Fruit fly (Drosophila melanogaster): ENCODE measurements around the gene Tpi.

Tpi gene

DNA sequence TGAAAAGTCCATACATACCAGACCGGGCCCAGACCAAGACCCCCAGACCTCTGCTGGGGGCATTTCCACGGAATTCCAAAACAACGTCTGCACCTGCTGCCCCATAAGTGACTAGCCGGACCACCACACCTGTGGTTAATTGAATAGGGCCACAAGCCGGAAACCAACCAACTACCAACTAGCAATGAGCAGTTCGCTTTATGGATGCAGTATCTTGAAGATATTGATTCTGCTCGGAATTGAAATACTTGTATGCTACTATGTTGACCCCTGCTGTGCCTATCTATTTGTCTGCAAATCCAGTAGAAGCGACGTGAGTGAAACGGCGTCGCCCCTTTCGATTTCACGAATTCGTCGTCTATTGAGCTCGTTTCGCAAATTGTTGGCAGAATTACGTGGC is 38.5 kb downstream of the Tpi start:
- TF ChIP-seq CG8301 (tag; optimal IDR thresholded peaks at IDR 0.05) (peak; percentile 90), Pif1A (GFP tag; optimal IDR thresholded peaks at IDR 0.05) (peak; percentile 69), D1 (tag; optimal IDR thresholded peaks at IDR 0.05) (no peak), gl (tag; optimal IDR thresholded peaks at IDR 0.05) (peak; percentile 52), CG14655 (GFP tag; optimal IDR thresholded peaks at IDR 0.05) (peak; percentile 88), CG32121 (GFP tag; IDR thresholded peaks at IDR 0.05) (peak; percentile 95), CG9948 (tag; optimal IDR thresholded peaks at IDR 0.05) (peak; percentile 77), EcR (GFP tag; optimal IDR thresholded peaks at IDR 0.05) (no peak), CG15710 (tag; optimal IDR thresholded peaks at IDR 0.05) (peak; percentile 79), Ets98B (GFP tag; IDR thresholded peaks at IDR 0.05) (peak; percentile 96), CG34367 (tag; optimal IDR thresholded peaks at IDR 0.05) (peak; percentile 81), CG12605 (GFP tag; IDR thresholded peaks at IDR 0.05) (peak; percentile 91), CG4496 (GFP tag; IDR thresholded peaks at IDR 0.05) (peak; percentile 97), fd96Ca (GFP tag; IDR thresholded peaks at IDR 0.05) (peak; percentile 97), CG8159 (tag; optimal IDR thresholded peaks at IDR 0.05) (peak; percentile 82), CG10348 (GFP tag; IDR thresholded peaks at IDR 0.05) (peak; percentile 78), Snoo (tag; optimal IDR thresholded peaks at IDR 0.05) (peak; percentile 31), rn (GFP tag; IDR thresholded peaks at IDR 0.05) (peak; percentile 90), Pif1B (GFP tag; optimal IDR thresholded peaks at IDR 0.05) (peak; percentile 81), CG13204 (GFP tag; optimal IDR thresholded peaks at IDR 0.05) (no peak), CG17806 (tag; optimal IDR thresholded peaks at IDR 0.05) (peak; percentile 83)

DNA sequence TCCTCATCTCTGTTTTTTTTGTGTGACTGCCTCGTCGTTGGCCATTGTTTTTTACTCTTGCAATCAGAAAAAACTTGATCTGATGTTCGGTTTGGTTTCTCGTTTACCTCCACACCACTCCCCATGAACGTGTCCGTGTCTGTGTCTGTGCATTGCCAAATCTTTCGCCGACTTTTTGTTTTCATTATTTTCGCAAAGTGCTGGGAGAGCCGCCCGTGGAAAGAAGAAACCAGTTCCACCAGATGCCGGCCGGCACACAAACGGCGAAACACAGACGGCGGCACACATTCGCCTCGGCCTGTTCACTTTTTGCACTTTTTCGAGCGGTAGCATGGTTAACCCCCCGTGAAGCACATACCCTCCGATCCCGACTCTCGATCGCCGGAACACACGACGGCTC is 39.0 kb downstream of the Tpi start:
- peak; percentile 48; the same call in 1 of the 2 replicates for TF ChIP-seq rn (GFP tag; IDR thresholded peaks at IDR 0.05)
- no peak for TF ChIP-seq Pif1A (GFP tag; optimal IDR thresholded peaks at IDR 0.05)
- TF ChIP-seq CG13204 (GFP tag; optimal IDR thresholded peaks at IDR 0.05) = peak; percentile 88
- TF ChIP-seq CG8301 (tag; optimal IDR thresholded peaks at IDR 0.05) = no peak

DNA sequence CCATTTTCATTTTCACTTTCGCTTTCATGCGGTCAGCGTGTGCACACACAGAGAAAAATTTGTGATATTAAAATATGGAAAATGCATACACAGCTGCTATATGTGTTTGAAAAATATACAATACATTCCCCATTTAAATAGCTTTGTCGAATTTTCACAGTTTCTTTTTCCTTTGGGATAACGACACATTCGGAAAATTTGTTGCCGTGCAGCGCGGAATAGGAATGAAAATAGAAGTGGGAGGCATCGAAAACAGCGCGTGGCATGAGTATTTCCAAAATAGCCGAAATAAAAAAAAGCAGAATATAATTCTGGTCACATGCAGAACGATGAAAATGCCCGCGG is 41.7 kb downstream of the Tpi start:
- TF ChIP-seq D1 (tag; optimal IDR thresholded peaks at IDR 0.05) (no peak), CG12605 (GFP tag; IDR thresholded peaks at IDR 0.05) (no peak), rn (GFP tag; IDR thresholded peaks at IDR 0.05) (peak; percentile 68; the same call in 1 of the 2 replicates), Snoo (tag; optimal IDR thresholded peaks at IDR 0.05) (no peak), CG13204 (GFP tag; optimal IDR thresholded peaks at IDR 0.05) (no peak), CG9948 (tag; optimal IDR thresholded peaks at IDR 0.05) (peak; percentile 21), Pif1A (GFP tag; optimal IDR thresholded peaks at IDR 0.05) (peak; percentile 67), Pif1B (GFP tag; optimal IDR thresholded peaks at IDR 0.05) (peak; percentile 3), CG17806 (tag; optimal IDR thresholded peaks at IDR 0.05) (peak; percentile 16), CG34367 (tag; optimal IDR thresholded peaks at IDR 0.05) (no peak), gl (tag; optimal IDR thresholded peaks at IDR 0.05) (no peak), EcR (GFP tag; optimal IDR thresholded peaks at IDR 0.05) (no peak), CG32121 (GFP tag; IDR thresholded peaks at IDR 0.05) (peak; percentile 86), CG14655 (GFP tag; optimal IDR thresholded peaks at IDR 0.05) (peak; percentile 56), CG4496 (GFP tag; IDR thresholded peaks at IDR 0.05) (peak; percentile 88), CG10348 (GFP tag; IDR thresholded peaks at IDR 0.05) (0 out of 2 replicates have a peak, but pooled peaks have one; percentile 22), CG8159 (tag; optimal IDR thresholded peaks at IDR 0.05) (no peak), fd96Ca (GFP tag; IDR thresholded peaks at IDR 0.05) (peak; percentile 86), CG15710 (tag; optimal IDR thresholded peaks at IDR 0.05) (no peak), Ets98B (GFP tag; IDR thresholded peaks at IDR 0.05) (peak; percentile 86), CG8301 (tag; optimal IDR thresholded peaks at IDR 0.05) (peak; percentile 58)

dm6 chr3R:30091795-30092699 is 42.4 kb downstream of the Tpi start:
- TF ChIP-seq Snoo (tag; optimal IDR thresholded peaks at IDR 0.05) (no peak), CG15710 (tag; optimal IDR thresholded peaks at IDR 0.05) (no peak), CG8159 (tag; optimal IDR thresholded peaks at IDR 0.05) (no peak), gl (tag; optimal IDR thresholded peaks at IDR 0.05) (no peak), fd96Ca (GFP tag; IDR thresholded peaks at IDR 0.05) (no peak), D1 (tag; optimal IDR thresholded peaks at IDR 0.05) (no peak), CG34367 (tag; optimal IDR thresholded peaks at IDR 0.05) (no peak), CG10348 (GFP tag; IDR thresholded peaks at IDR 0.05) (no peak), CG14655 (GFP tag; optimal IDR thresholded peaks at IDR 0.05) (no peak), CG12605 (GFP tag; IDR thresholded peaks at IDR 0.05) (no peak), Pif1A (GFP tag; optimal IDR thresholded peaks at IDR 0.05) (no peak), EcR (GFP tag; optimal IDR thresholded peaks at IDR 0.05) (no peak), CG32121 (GFP tag; IDR thresholded peaks at IDR 0.05) (no peak), Pif1B (GFP tag; optimal IDR thresholded peaks at IDR 0.05) (no peak), CG13204 (GFP tag; optimal IDR thresholded peaks at IDR 0.05) (no peak), CG17806 (tag; optimal IDR thresholded peaks at IDR 0.05) (no peak), Ets98B (GFP tag; IDR thresholded peaks at IDR 0.05) (no peak), CG9948 (tag; optimal IDR thresholded peaks at IDR 0.05) (no peak)

DNA sequence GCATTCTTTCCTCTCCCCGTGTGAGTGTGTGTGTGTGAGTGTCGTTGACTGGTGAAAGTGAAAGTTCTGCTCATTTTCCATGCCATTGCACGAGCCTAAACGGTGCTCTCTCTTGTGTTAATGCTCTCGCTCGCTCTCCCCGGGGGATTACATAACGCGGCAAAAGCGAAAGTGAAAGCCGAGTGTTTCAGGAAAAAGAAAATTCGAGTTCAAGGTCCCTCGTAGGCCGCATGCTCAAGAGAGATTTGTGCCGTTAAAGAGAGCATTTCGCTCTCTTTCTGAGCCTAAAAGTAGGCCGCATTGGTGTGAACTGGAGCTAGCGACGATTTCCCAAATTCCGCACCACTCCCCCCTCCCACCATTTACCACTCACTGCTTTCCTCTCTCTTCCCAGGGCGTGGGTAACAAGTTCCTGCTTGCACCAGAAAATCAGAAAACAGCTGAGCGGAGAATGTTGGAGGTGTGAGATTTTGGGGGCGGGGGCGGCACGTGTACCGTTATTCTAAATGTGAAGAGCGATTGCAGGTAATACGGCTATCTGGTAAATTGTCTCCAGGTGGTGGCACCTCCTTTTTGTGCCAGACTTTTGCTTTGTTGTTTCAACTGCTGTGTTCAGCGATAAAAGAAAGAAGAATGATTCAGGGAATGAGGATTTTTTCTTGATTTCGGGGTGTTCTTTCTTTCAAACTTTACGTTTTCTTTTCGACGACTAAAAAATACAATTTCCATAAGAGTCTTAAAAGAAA is 44.0 kb downstream of the Tpi start:
- TF ChIP-seq CG32121 (GFP tag; IDR thresholded peaks at IDR 0.05) = no peak
- no peak for TF ChIP-seq Ets98B (GFP tag; IDR thresholded peaks at IDR 0.05)
- no peak for TF ChIP-seq CG13204 (GFP tag; optimal IDR thresholded peaks at IDR 0.05)
- peak; percentile 17 for TF ChIP-seq CG8301 (tag; optimal IDR thresholded peaks at IDR 0.05)
- TF ChIP-seq gl (tag; optimal IDR thresholded peaks at IDR 0.05) = peak; percentile 27
- TF ChIP-seq rn (GFP tag; IDR thresholded peaks at IDR 0.05) = no peak
- no peak for TF ChIP-seq D1 (tag; optimal IDR thresholded peaks at IDR 0.05)
- peak; percentile 83 for TF ChIP-seq EcR (GFP tag; optimal IDR thresholded peaks at IDR 0.05)
- TF ChIP-seq CG8159 (tag; optimal IDR thresholded peaks at IDR 0.05) = peak; percentile 30
- TF ChIP-seq CG34367 (tag; optimal IDR thresholded peaks at IDR 0.05) = no peak
- no peak for TF ChIP-seq CG10348 (GFP tag; IDR thresholded peaks at IDR 0.05)
- TF ChIP-seq CG17806 (tag; optimal IDR thresholded peaks at IDR 0.05) = no peak
- TF ChIP-seq CG12605 (GFP tag; IDR thresholded peaks at IDR 0.05) = no peak
- TF ChIP-seq Snoo (tag; optimal IDR thresholded peaks at IDR 0.05) = no peak
- TF ChIP-seq fd96Ca (GFP tag; IDR thresholded peaks at IDR 0.05) = peak; percentile 22; the same call in 1 of the 3 replicates
- peak; percentile 47 for TF ChIP-seq CG14655 (GFP tag; optimal IDR thresholded peaks at IDR 0.05)
- peak; percentile 20 for TF ChIP-seq Pif1A (GFP tag; optimal IDR thresholded peaks at IDR 0.05)
- TF ChIP-seq CG15710 (tag; optimal IDR thresholded peaks at IDR 0.05) = peak; percentile 17
- peak; percentile 5 for TF ChIP-seq Pif1B (GFP tag; optimal IDR thresholded peaks at IDR 0.05)
- 0 out of 3 replicates have a peak, but pooled peaks have one; percentile 41 for TF ChIP-seq CG4496 (GFP tag; IDR thresholded peaks at IDR 0.05)
